Worm (Caenorhabditis elegans): ENCODE results near the gene pqn-51.

DNA sequence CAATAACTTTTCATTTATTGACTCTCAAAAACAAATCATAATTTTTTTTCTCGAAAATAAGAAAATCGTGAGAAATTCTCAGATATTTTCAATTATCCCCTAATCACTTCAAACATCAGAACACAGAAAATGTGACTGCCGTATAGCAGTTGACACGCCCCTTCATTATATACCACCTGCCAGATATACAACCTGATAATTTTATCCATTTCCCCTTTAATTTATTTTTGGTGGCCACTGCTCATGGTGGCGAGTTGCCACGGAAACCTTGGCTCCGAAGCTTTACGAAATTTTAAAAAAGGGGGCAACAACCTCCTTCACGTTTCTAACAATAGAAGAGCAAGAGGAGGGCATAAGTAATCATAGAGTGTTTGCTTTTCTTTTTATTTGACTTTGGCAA lies 32.7 kb upstream of the pqn-51 start:
- TF ChIP-seq nhr-237 (tag; optimal IDR thresholded peaks at IDR 0.05) (no peak), lin-13 (GFP tag; optimal IDR thresholded peaks at IDR 0.05) (no peak), gmeb-1 (tag; optimal IDR thresholded peaks at IDR 0.05) (no peak), ZK546.5 (tag; optimal IDR thresholded peaks at IDR 0.05) (no peak), mab-5 (tag; optimal IDR thresholded peaks at IDR 0.05) (no peak), ceh-82 (tag; optimal IDR thresholded peaks at IDR 0.05) (no peak)

All from whole organism, L2 larva.